Fruit fly (Drosophila melanogaster) whole organism, embryonic: Measurements from ENCODE around the gene AP-1sigma.

Source experiments
- ATbp ChIP-seq: fragments of 200-800 bp; sonication (Bioruptor generic); optimal IDR thresholded peaks from 2 replicates; lab custom pipeline; 2017; ENCODE audit warnings: missing biosample characterization, mild to moderate bottlenecking, missing genetic modification characterization, missing genetic modification reagents
- CG10209 ChIP-seq: fragments of 200-800 bp; sonication (Bioruptor generic); optimal IDR thresholded peaks from 3 replicates; lab custom pipeline; 2017; ENCODE audit warnings: missing biosample characterization, mild to moderate bottlenecking, missing genetic modification characterization, missing genetic modification reagents
- CG10979 ChIP-seq: fragments of 200-800 bp; sonication (Bioruptor generic); optimal IDR thresholded peaks from 2 replicates; lab custom pipeline; 2018; ENCODE audit warnings: missing biosample characterization, mild to moderate bottlenecking, missing genetic modification characterization, moderate library complexity
- CG11560 ChIP-seq: fragments of 200-800 bp; sonication (Bioruptor generic); IDR thresholded peaks from 3 replicates; pipeline ENCODE4 v1.3.6; 2022; ENCODE audit warnings: missing biosample characterization, missing genetic modification characterization
- CG12391 ChIP-seq: fragments of 200-800 bp; sonication (Bioruptor generic); optimal IDR thresholded peaks from 3 replicates; lab custom pipeline; 2018; ENCODE audit warnings: missing biosample characterization, mild to moderate bottlenecking, missing genetic modification characterization, moderate library complexity
- CG12769 ChIP-seq: fragments of 200-800 bp; sonication (Bioruptor generic); optimal IDR thresholded peaks from 2 replicates; lab custom pipeline; 2019; ENCODE audit warnings: missing biosample characterization, mild to moderate bottlenecking, missing genetic modification characterization, moderate library complexity
- CG13287 ChIP-seq: fragments of 200-800 bp; sonication (Bioruptor generic); IDR thresholded peaks from 2 replicates; pipeline ENCODE4 v1.3.6; 2022; ENCODE audit warnings: missing biosample characterization, missing genetic modification characterization; ENCODE audit not compliant: partially characterized antibody
- CG14014 ChIP-seq: fragments of 200-800 bp; sonication (Bioruptor generic); IDR thresholded peaks from 2 replicates; pipeline ENCODE4 v1.3.6; 2022; ENCODE audit warnings: missing biosample characterization, missing genetic modification characterization
- CG14860 ChIP-seq: fragments of 200-800 bp; sonication (Bioruptor generic); IDR thresholded peaks from 3 replicates; pipeline ENCODE4 v1.3.6; 2022; ENCODE audit warnings: missing biosample characterization, missing genetic modification characterization; ENCODE audit not compliant: partially characterized antibody
- CG17568 ChIP-seq: fragments of 200-800 bp; sonication (Bioruptor generic); optimal IDR thresholded peaks from 2 replicates; lab custom pipeline; 2018; ENCODE audit warnings: missing biosample characterization, mild to moderate bottlenecking, missing genetic modification characterization, moderate library complexity
- CG18262 ChIP-seq: fragments of 200-800 bp; optimal IDR thresholded peaks from 3 replicates; lab custom pipeline; 2019; ENCODE audit warnings: missing biosample characterization, mild to moderate bottlenecking, missing genetic modification characterization, moderate library complexity
- CG2678 ChIP-seq: fragments of 200-800 bp; sonication (Bioruptor generic); optimal IDR thresholded peaks from 3 replicates; lab custom pipeline; 2019; ENCODE audit warnings: missing biosample characterization, mild to moderate bottlenecking, missing genetic modification characterization, moderate library complexity
- CG34224 ChIP-seq: fragments of 200-800 bp; sonication (Bioruptor generic); IDR thresholded peaks from 3 replicates; pipeline ENCODE4 v1.3.6; 2022; ENCODE audit warnings: missing biosample characterization, missing genetic modification characterization; ENCODE audit not compliant: partially characterized antibody
- CG4282 ChIP-seq: fragments of 200-800 bp; sonication (Bioruptor generic); optimal IDR thresholded peaks from 2 replicates; lab custom pipeline; 2016; ENCODE audit warnings: missing biosample characterization, missing genetic modification characterization
- CG4707 ChIP-seq: fragments of 200-800 bp; sonication (Bioruptor generic); optimal IDR thresholded peaks from 2 replicates; lab custom pipeline; 2018; ENCODE audit warnings: missing biosample characterization, mild to moderate bottlenecking, missing genetic modification characterization, moderate library complexity
- CG6791 ChIP-seq: fragments of 200-800 bp; sonication (Bioruptor generic); IDR thresholded peaks from 3 replicates; pipeline ENCODE4 v1.3.6; 2022; ENCODE audit warnings: missing biosample characterization, missing genetic modification characterization; ENCODE audit not compliant: partially characterized antibody
- CG7357 ChIP-seq: fragments of 200-800 bp; sonication (Bioruptor generic); IDR thresholded peaks from 3 replicates; pipeline ENCODE4 v1.3.6; 2022; ENCODE audit warnings: missing biosample characterization, missing genetic modification characterization
- CG7556 ChIP-seq: fragments of 200-800 bp; sonication (Bioruptor generic); optimal IDR thresholded peaks from 2 replicates; lab custom pipeline; 2017; ENCODE audit warnings: missing biosample characterization, mild to moderate bottlenecking, missing genetic modification characterization
- CG8290 ChIP-seq, 3 experiments: fragments of 200-800 bp; sonication (Bioruptor generic); optimal IDR thresholded peaks; 2 replicates each; lab custom pipeline; 2016 to 2019; ENCODE audit warnings: missing biosample characterization in 3 of 3, missing genetic modification characterization in 3 of 3, mild to moderate bottlenecking in 2 of 3, moderate library complexity in 1 of 3
- CkIIα-i1 ChIP-seq: fragments of 200-800 bp; sonication (Bioruptor generic); IDR thresholded peaks from 2 replicates; pipeline ENCODE4 v1.3.6; 2022; ENCODE audit warnings: missing biosample characterization, missing genetic modification characterization
- D ChIP-seq, 2 experiments: fragments of 200-800 bp in 1 of 2; fragments of >200 bp in 1 of 2; sonication (Bioruptor generic) in 1 of 2; optimal IDR thresholded peaks; 2 replicates in 1 of 2; 3 replicates in 1 of 2; lab custom pipeline; 2017; ENCODE audit warnings: mild to moderate bottlenecking in 1 of 2, missing biosample characterization in 1 of 2, missing genetic modification characterization in 1 of 2, missing genetic modification reagents in 1 of 2
- H2.0 ChIP-seq: fragments of 200-800 bp; sonication (Bioruptor generic); IDR thresholded peaks from 2 replicates; pipeline ENCODE4 v1.3.6; 2022; ENCODE audit warnings: missing biosample characterization, missing genetic modification characterization
- MTF-1 ChIP-seq: fragments of 200-800 bp; sonication (Bioruptor generic); optimal IDR thresholded peaks from 2 replicates; lab custom pipeline; 2018; ENCODE audit warnings: missing biosample characterization, mild to moderate bottlenecking, missing genetic modification characterization, borderline replicate concordance
- Optix ChIP-seq: fragments of 200-800 bp; sonication (Bioruptor generic); IDR thresholded peaks from 3 replicates; pipeline ENCODE4 v1.3.6; 2022; ENCODE audit warnings: missing biosample characterization, missing genetic modification characterization
- Usf ChIP-seq: fragments of 200-800 bp; sonication (Bioruptor generic); optimal IDR thresholded peaks from 2 replicates; lab custom pipeline; 2017; ENCODE audit warnings: missing genotype, missing biosample characterization, missing genetic modification characterization
- abd-A ChIP-seq: fragments of 200-800 bp; sonication (Bioruptor generic); optimal IDR thresholded peaks from 3 replicates; lab custom pipeline; 2019; ENCODE audit warnings: missing biosample characterization, mild to moderate bottlenecking, missing genetic modification characterization, moderate library complexity
- al ChIP-seq: fragments of 200-800 bp; sonication (Bioruptor generic); IDR thresholded peaks from 2 replicates; pipeline ENCODE4 v1.3.6; 2022; ENCODE audit warnings: missing biosample characterization, missing genetic modification characterization
- cad ChIP-seq: fragments of >200 bp; optimal IDR thresholded peaks from 2 replicates; lab custom pipeline; 2017; ENCODE audit warnings: missing biosample characterization, missing genetic modification characterization
- chif ChIP-seq, 2 experiments: fragments of 200-800 bp; sonication (Bioruptor generic); optimal IDR thresholded peaks; 3 replicates each; lab custom pipeline; 2016; ENCODE audit warnings: missing biosample characterization in 2 of 2, missing genetic modification characterization in 2 of 2
- croc ChIP-seq: fragments of 200-800 bp; sonication (Bioruptor generic); conservative IDR thresholded peaks from 3 replicates; pipeline ENCODE4 v1.3.6; 2022; ENCODE audit warnings: missing biosample characterization, missing genetic modification characterization
- emc ChIP-seq: fragments of 200-800 bp; sonication (Bioruptor generic); optimal IDR thresholded peaks from 2 replicates; lab custom pipeline; 2016; ENCODE audit warnings: missing biosample characterization, missing genetic modification characterization
- ftz-f1 ChIP-seq: fragments of 200-800 bp; sonication (Bioruptor generic); optimal IDR thresholded peaks from 2 replicates; lab custom pipeline; 2016; ENCODE audit warnings: missing biosample characterization, missing genetic modification characterization
- hth ChIP-seq: fragments of >200 bp; optimal IDR thresholded peaks from 2 replicates; lab custom pipeline; 2017; ENCODE audit warnings: inconsistent platforms
- inv ChIP-seq: fragments of 200-800 bp; sonication (Bioruptor generic); IDR thresholded peaks from 2 replicates; pipeline ENCODE4 v1.3.6; 2022; ENCODE audit warnings: missing biosample characterization, missing genetic modification characterization; ENCODE audit not compliant: partially characterized antibody
- jumu ChIP-seq: fragments of 200-800 bp; sonication (Bioruptor generic); optimal IDR thresholded peaks from 3 replicates; lab custom pipeline; 2016; ENCODE audit warnings: missing biosample characterization, missing genetic modification characterization
- klu ChIP-seq: fragments of 200-800 bp; sonication (Bioruptor generic); IDR thresholded peaks from 2 replicates; pipeline ENCODE4 v1.3.6; 2022; ENCODE audit warnings: missing biosample characterization, missing genetic modification characterization
- lmd ChIP-seq: fragments of 200-800 bp; sonication (Bioruptor generic); IDR thresholded peaks from 2 replicates; pipeline ENCODE4 v1.3.6; 2022; ENCODE audit warnings: missing biosample characterization, missing genetic modification characterization
- lola ChIP-seq, 3 experiments: fragments of >200 bp in 2 of 3; fragments of 200-800 bp in 1 of 3; sonication (Bioruptor generic) in 1 of 3; optimal IDR thresholded peaks; 2 replicates each; lab custom pipeline; 2017 to 2019; ENCODE audit warnings: missing biosample characterization in 3 of 3, missing genetic modification characterization in 3 of 3, mild to moderate bottlenecking in 1 of 3, moderate library complexity in 1 of 3
- nerfin-1 ChIP-seq: fragments of 200-800 bp; sonication (Bioruptor generic); optimal IDR thresholded peaks from 3 replicates; lab custom pipeline; 2019; ENCODE audit warnings: missing biosample characterization, mild to moderate bottlenecking, missing genetic modification characterization, moderate library complexity
- nmo ChIP-seq: fragments of 200-800 bp; sonication (Bioruptor generic); optimal IDR thresholded peaks from 2 replicates; lab custom pipeline; 2018; ENCODE audit warnings: missing biosample characterization, mild to moderate bottlenecking, missing genetic modification characterization, moderate library complexity
- onecut ChIP-seq: fragments of 200-800 bp; sonication (Bioruptor generic); IDR thresholded peaks from 2 replicates; pipeline ENCODE4 v1.3.6; 2022; ENCODE audit warnings: missing biosample characterization, missing genetic modification characterization
- run ChIP-seq: fragments of 200-800 bp; sonication (Bioruptor generic); optimal IDR thresholded peaks from 3 replicates; lab custom pipeline; 2018; ENCODE audit warnings: missing biosample characterization, mild to moderate bottlenecking, missing genetic modification characterization
- schlank ChIP-seq: fragments of 200-800 bp; sonication (Bioruptor generic); optimal IDR thresholded peaks from 2 replicates; lab custom pipeline; 2018; ENCODE audit warnings: missing biosample characterization, mild to moderate bottlenecking, missing genetic modification characterization
- sug ChIP-seq: fragments of 200-800 bp; optimal IDR thresholded peaks from 2 replicates; lab custom pipeline; 2019; ENCODE audit warnings: missing biosample characterization, mild to moderate bottlenecking, missing genetic modification characterization, moderate library complexity
- tgo ChIP-seq: fragments of 200-800 bp; sonication (Bioruptor generic); IDR thresholded peaks from 3 replicates; pipeline ENCODE4 v1.3.6; 2022; ENCODE audit warnings: missing biosample characterization, missing genetic modification characterization
- vfl ChIP-seq: fragments of 200-800 bp; sonication (Bioruptor generic); optimal IDR thresholded peaks from 2 replicates; lab custom pipeline; 2016; ENCODE audit warnings: missing biosample characterization, missing genetic modification characterization
- zen2 ChIP-seq: fragments of 200-800 bp; sonication (Bioruptor generic); IDR thresholded peaks from 3 replicates; pipeline ENCODE4 v1.3.6; 2022; ENCODE audit warnings: missing biosample characterization, missing genetic modification characterization; ENCODE audit not compliant: partially characterized antibody

The AP-1sigma gene

DNA sequence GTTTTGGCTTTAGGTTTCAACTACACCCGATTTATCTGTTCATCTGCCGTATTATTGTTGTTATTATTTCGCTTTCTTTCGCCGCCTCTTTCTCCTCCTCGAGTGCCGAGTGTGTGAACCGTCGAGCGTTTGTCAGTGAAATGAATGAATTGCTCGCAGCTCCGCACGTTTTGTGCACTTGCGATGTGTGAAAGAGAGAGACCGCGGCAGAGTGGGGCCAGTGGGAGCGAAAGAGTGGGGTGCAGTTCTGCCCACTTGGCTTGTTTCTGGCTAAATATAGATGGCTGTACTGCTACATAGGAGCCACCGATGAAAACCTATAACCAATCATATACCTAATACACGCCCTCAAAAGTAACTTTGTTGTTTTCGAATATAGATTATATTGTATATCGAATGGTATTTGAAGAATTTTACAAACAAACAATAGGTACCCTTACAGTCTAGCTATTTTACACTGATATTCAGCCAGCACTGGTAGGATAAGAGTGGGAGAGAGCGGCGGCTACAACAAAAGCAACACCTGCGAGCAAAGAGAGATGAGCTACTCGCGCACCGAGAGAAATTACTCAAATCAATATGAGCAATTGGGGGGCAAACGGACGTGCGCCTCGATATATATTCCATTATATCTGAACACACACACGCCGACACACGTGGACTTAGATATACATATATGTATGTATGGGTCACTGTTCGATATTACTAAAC is 48.2 kb downstream of the AP-1sigma start (continued):
- no peak for TF ChIP-seq CG6791 (GFP tag; lab: Robert Waterston, UW)
- no peak for TF ChIP-seq emc (GFP tag; lab: Kevin White, UChicago)
- TF ChIP-seq run (tag; lab: Kevin White, UChicago): no peak
- TF ChIP-seq CG17568 (GFP tag; lab: Kevin White, UChicago): no peak
- TF ChIP-seq al (GFP tag; lab: Robert Waterston, UW): peak; percentile 29; the same call in 1 of the 2 replicates
- no peak for TF ChIP-seq ftz-f1 (GFP tag; lab: Kevin White, UChicago)
- TF ChIP-seq D (optimal IDR thresholded peaks at IDR 0.05; lab: Kevin White, UChicago): no peak
- no peak for TF ChIP-seq D (GFP tag; optimal IDR thresholded peaks at IDR 0.05; lab: Kevin White, UChicago)
- peak; percentile 19 for TF ChIP-seq sug (tag; lab: Kevin White, UChicago)
- TF ChIP-seq nerfin-1 (tag; lab: Kevin White, UChicago): no peak
- TF ChIP-seq lmd: peak; percentile 38; the same call in 1 of the 2 replicates
- no peak for TF ChIP-seq Usf (GFP tag; lab: Kevin White, UChicago)
- TF ChIP-seq tgo (GFP tag; lab: Robert Waterston, UW): no peak
- TF ChIP-seq CG11560 (tag; lab: Robert Waterston, UW): no peak
- TF ChIP-seq nmo: peak; percentile 2
- no peak for TF ChIP-seq vfl (GFP tag; lab: Kevin White, UChicago)
- no peak for TF ChIP-seq lola (GFP tag; optimal IDR thresholded peaks at IDR 0.05; lab: Kevin White, UChicago)
- TF ChIP-seq inv (GFP tag; lab: Robert Waterston, UW): no peak
- peak; percentile 45 for TF ChIP-seq CG2678
- no peak for TF ChIP-seq CG7357 (GFP tag; lab: Robert Waterston, UW)
- no peak for TF ChIP-seq hth (lab: Kevin White, UChicago)
- no peak for TF ChIP-seq croc
- TF ChIP-seq cad (GFP tag; lab: Kevin White, UChicago): no peak
- peak; percentile 2 for TF ChIP-seq CG12769 (tag; lab: Kevin White, UChicago)
- TF ChIP-seq chif (GFP tag; optimal IDR thresholded peaks at IDR 0.05; lab: Kevin White, UChicago): no peak
- TF ChIP-seq CG8290 (GFP tag; optimal IDR thresholded peaks at IDR 0.05; lab: Kevin White, UChicago): no peak
- TF ChIP-seq CG8290 (tag; optimal IDR thresholded peaks at IDR 0.05; lab: Kevin White, UChicago): peak in 1 of 2 experiments; percentile 0
- peak; percentile 25; the same call in 1 of the 2 replicates for TF ChIP-seq klu
- no peak for TF ChIP-seq jumu (GFP tag; lab: Kevin White, UChicago)
- TF ChIP-seq CG4707 (GFP tag; lab: Kevin White, UChicago): no peak
- no peak for TF ChIP-seq CG18262
- no peak for TF ChIP-seq MTF-1 (GFP tag; lab: Kevin White, UChicago)
- TF ChIP-seq ATbp: no peak
- peak; percentile 8 for TF ChIP-seq CG10979 (tag; lab: Kevin White, UChicago)
- TF ChIP-seq onecut (GFP tag; lab: Robert Waterston, UW): 0 out of 2 replicates have a peak, but pooled peaks have one; percentile 26
- TF ChIP-seq CG4282 (GFP tag; lab: Kevin White, UChicago): no peak
- 0 out of 2 replicates have a peak, but pooled peaks have one; percentile 17 for TF ChIP-seq CG14014 (GFP tag; lab: Robert Waterston, UW)
- no peak for TF ChIP-seq zen2 (GFP tag; lab: Robert Waterston, UW)
- TF ChIP-seq schlank (tag; lab: Kevin White, UChicago): no peak
- no peak for TF ChIP-seq CG7556
- TF ChIP-seq CG12391 (tag; lab: Kevin White, UChicago): no peak
- no peak for TF ChIP-seq H2.0 (GFP tag; lab: Robert Waterston, UW)
- no peak for TF ChIP-seq CG10209 (GFP tag; lab: Kevin White, UChicago)
- no peak for TF ChIP-seq CG13287 (GFP tag; lab: Robert Waterston, UW)
- TF ChIP-seq CG14860 (GFP tag; lab: Robert Waterston, UW): no peak
- TF ChIP-seq Optix (GFP tag; lab: Robert Waterston, UW): 0 out of 3 replicates have a peak, but pooled peaks have one; percentile 20
- no peak for TF ChIP-seq CkIIα-i1
- TF ChIP-seq abd-A (tag; lab: Kevin White, UChicago): no peak
- 0 out of 3 replicates have a peak, but pooled peaks have one; percentile 25 for TF ChIP-seq CG34224 (GFP tag; lab: Robert Waterston, UW)
